Fruit fly (Drosophila melanogaster) whole organism, adult: ENCODE measurements around the gene Gprk2.

Source experiments
- CG14711 ChIP-seq: fragments of 200-800 bp; sonication (Bioruptor generic); optimal IDR thresholded peaks from 2 replicates; lab custom pipeline; 2018; ENCODE audit warnings: missing biosample characterization, mild to moderate bottlenecking, missing genetic modification characterization, moderate library complexity
- Hr96 ChIP-seq: fragments of 200-800 bp; sonication (Bioruptor generic); optimal IDR thresholded peaks from 2 replicates; lab custom pipeline; 2016; ENCODE audit warnings: missing biosample characterization, missing genetic modification characterization
- bab1 ChIP-seq: fragments of 200-800 bp; sonication (Bioruptor generic); optimal IDR thresholded peaks from 3 replicates; lab custom pipeline; 2019; ENCODE audit warnings: missing biosample characterization, mild to moderate bottlenecking, missing genetic modification characterization, moderate library complexity

DNA sequence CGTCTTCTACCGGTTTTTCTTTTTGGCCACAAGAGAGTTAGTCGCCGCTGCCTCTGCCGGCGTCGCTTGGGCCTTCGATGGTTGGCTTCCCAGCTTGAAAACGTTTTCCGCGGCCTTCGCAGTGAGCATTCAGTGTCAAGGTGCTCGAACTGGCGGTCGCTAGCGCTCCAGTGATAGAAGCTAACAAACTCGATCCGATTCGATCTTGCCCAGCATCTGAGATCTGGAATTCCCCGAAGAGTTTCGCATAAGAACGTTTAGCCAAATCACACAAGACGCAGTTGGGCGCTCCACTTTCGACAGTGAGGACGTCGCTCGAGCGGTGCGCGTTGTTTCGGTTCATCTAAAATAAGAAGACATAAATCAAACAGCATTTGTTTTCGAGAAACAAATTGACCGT, 94.1 kb downstream of the Gprk2 start, which contains the start of gene mey:
- no peak for TF ChIP-seq bab1 (GFP tag; lab: Kevin White, UChicago)
- no peak for TF ChIP-seq Hr96 (GFP tag; lab: Kevin White, UChicago)
- TF ChIP-seq CG14711 (tag; lab: Kevin White, UChicago), result no peak
